Worm (Caenorhabditis elegans): ENCODE results near the gene C08E8.1.
"Not testable (repeated sequence)": the region's sequence is repeated elsewhere in the genome, so short reads cannot be mapped to it uniquely, and the experiment has no call there.

Gene C08E8.1

ce11 chrV:18362402-18362801 lies at the start of gene C08E8.1:
Gene C08E8.1, minus strand, starts transcription at chrV:18362502.
- TF ChIP-seq unc-86 (tag; optimal IDR thresholded peaks at IDR 0.05) (no peak), ceh-34 (tag; optimal IDR thresholded peaks at IDR 0.05) (no peak), sdc-2 (tag; optimal IDR thresholded peaks at IDR 0.05) (no peak), ceh-19 (GFP tag; optimal IDR thresholded peaks at IDR 0.05) (no peak), pag-3 (tag; optimal IDR thresholded peaks at IDR 0.05; ENCODE audit: borderline replicate concordance) (no peak), fkh-6 (tag; optimal IDR thresholded peaks at IDR 0.05) (no peak), npax-4 (tag; optimal IDR thresholded peaks at IDR 0.05) (no peak), syd-9 (tag; optimal IDR thresholded peaks at IDR 0.05) (no peak), unc-42 (tag; optimal IDR thresholded peaks at IDR 0.05) (no peak), eyg-1 (tag; optimal IDR thresholded peaks at IDR 0.05) (no peak), fax-1 (tag; optimal IDR thresholded peaks at IDR 0.05) (no peak), sox-2 (GFP tag; IDR thresholded peaks at IDR 0.05) (no peak), nfya-1 (tag; optimal IDR thresholded peaks at IDR 0.05) (no peak), unc-3 (GFP tag; conservative IDR thresholded peaks at IDR 0.05) (no peak), unc-3 (tag; optimal IDR thresholded peaks at IDR 0.05) (no peak), C38D4.7 (GFP tag; optimal IDR thresholded peaks at IDR 0.05) (no peak), odd-2 (tag; optimal IDR thresholded peaks at IDR 0.05) (no peak), ceh-6 (GFP tag; optimal IDR thresholded peaks at IDR 0.05) (no peak), tbx-7 (tag; optimal IDR thresholded peaks at IDR 0.05) (no peak)

- TF ChIP-seq ceh-31 (tag; optimal IDR thresholded peaks at IDR 0.05) (no peak), unc-86 (tag; optimal IDR thresholded peaks at IDR 0.05) (no peak), nfya-1 (tag; optimal IDR thresholded peaks at IDR 0.05) (no peak), sdc-2 (tag; optimal IDR thresholded peaks at IDR 0.05) (no peak), C08G9.2 (tag; optimal IDR thresholded peaks at IDR 0.05) (no peak), mec-3 (tag; optimal IDR thresholded peaks at IDR 0.05; ENCODE audit: borderline replicate concordance) (no peak), ref-2 (tag; optimal IDR thresholded peaks at IDR 0.05) (no peak), tbx-2 (tag; optimal IDR thresholded peaks at IDR 0.05) (no peak), fax-1 (tag; optimal IDR thresholded peaks at IDR 0.05) (no peak), madf-2 (tag; optimal IDR thresholded peaks at IDR 0.05) (no peak), K02D7.2 (tag; optimal IDR thresholded peaks at IDR 0.05) (no peak), ceh-14 (tag; optimal IDR thresholded peaks at IDR 0.05) (no peak), lin-11 (tag; optimal IDR thresholded peaks at IDR 0.05) (no peak), hlh-8 (tag; optimal IDR thresholded peaks at IDR 0.05) (no peak)
Measured at ce11 chrV:18410142-18410541, 47.8 kb upstream of the C08E8.1 start, which contains the start of gene srh-207. Gene srh-207, minus strand, starts transcription at chrV:18410242.

ce11 chrV:18404767-18405166 lies 42.5 kb upstream of the C08E8.1 start, which contains the start of gene srh-209:
Gene srh-209, minus strand, starts transcription at chrV:18404867.
- not testable (repeated sequence) for TF ChIP-seq tbx-2 (tag; optimal IDR thresholded peaks at IDR 0.05); lin-11 (tag; optimal IDR thresholded peaks at IDR 0.05); ceh-6 (GFP tag; optimal IDR thresholded peaks at IDR 0.05)

ce11 chrV:18402743-18403142 lies 40.4 kb upstream of the C08E8.1 start:
- TF ChIP-seq ceh-18 (tag; optimal IDR thresholded peaks at IDR 0.05) (no peak), fkh-6 (tag; optimal IDR thresholded peaks at IDR 0.05) (no peak), hlh-13 (GFP tag; optimal IDR thresholded peaks at IDR 0.05) (no peak), elt-2 (tag; optimal IDR thresholded peaks at IDR 0.05) (no peak), ceh-14 (tag; optimal IDR thresholded peaks at IDR 0.05) (no peak), ceh-2 (tag; optimal IDR thresholded peaks at IDR 0.05) (no peak), pag-3 (tag; optimal IDR thresholded peaks at IDR 0.05; ENCODE audit: borderline replicate concordance) (no peak), odd-2 (tag; optimal IDR thresholded peaks at IDR 0.05) (no peak), syd-9 (tag; optimal IDR thresholded peaks at IDR 0.05) (no peak), pax-1 (tag; optimal IDR thresholded peaks at IDR 0.05) (no peak), nfya-1 (tag; optimal IDR thresholded peaks at IDR 0.05) (no peak), ceh-22 (tag; optimal IDR thresholded peaks at IDR 0.05) (no peak), unc-55 (GFP tag; optimal IDR thresholded peaks at IDR 0.05) (no peak), unc-86 (tag; optimal IDR thresholded peaks at IDR 0.05) (no peak), ama-1 (optimal IDR thresholded peaks at IDR 0.05) (no peak)

Data from whole organism, late embryonic.